Fruit fly (Drosophila melanogaster) whole organism: ENCODE results near the gene CG2854.

ENCODE experiments used
- CG8478 ChIP-seq: fragments of >200 bp; optimal IDR thresholded peaks from 2 replicates; lab custom pipeline; 2018; ENCODE audit warnings: inconsistent platforms
- EcR ChIP-seq, 2 experiments: fragments of >200 bp; optimal IDR thresholded peaks; 2 replicates each; lab custom pipeline; 2017; ENCODE audit warnings: missing biosample characterization in 2 of 2, missing genetic modification characterization in 2 of 2, missing genetic modification reagents in 2 of 2

- no peak for TF ChIP-seq EcR (GFP tag; optimal IDR thresholded peaks at IDR 0.05; lab: Kevin White, UChicago)
- TF ChIP-seq CG8478 (lab: Kevin White, UChicago), result no peak
Measured at dm6 chrX:2334025-2334424, 7.1 kb downstream of the CG2854 start.
